Fruit fly (Drosophila melanogaster) whole organism, larva: ENCODE results near the gene DPCoAC.

Source experiments
- noc ChIP-seq: fragments of 200-800 bp; sonication (Bioruptor generic); optimal IDR thresholded peaks from 3 replicates; lab custom pipeline; 2019; ENCODE audit warnings: missing biosample characterization, mild to moderate bottlenecking, missing genetic modification characterization, moderate library complexity

DPCoAC gene

dm6 chr3R:20544952-20545351 lies 12.5 kb downstream of the DPCoAC start:
- TF ChIP-seq noc (tag; lab: Kevin White, UChicago): no peak

- no peak for TF ChIP-seq noc (tag; lab: Kevin White, UChicago)
Measured at dm6 chr3R:20543719-20544118, 13.7 kb downstream of the DPCoAC start.

DNA sequence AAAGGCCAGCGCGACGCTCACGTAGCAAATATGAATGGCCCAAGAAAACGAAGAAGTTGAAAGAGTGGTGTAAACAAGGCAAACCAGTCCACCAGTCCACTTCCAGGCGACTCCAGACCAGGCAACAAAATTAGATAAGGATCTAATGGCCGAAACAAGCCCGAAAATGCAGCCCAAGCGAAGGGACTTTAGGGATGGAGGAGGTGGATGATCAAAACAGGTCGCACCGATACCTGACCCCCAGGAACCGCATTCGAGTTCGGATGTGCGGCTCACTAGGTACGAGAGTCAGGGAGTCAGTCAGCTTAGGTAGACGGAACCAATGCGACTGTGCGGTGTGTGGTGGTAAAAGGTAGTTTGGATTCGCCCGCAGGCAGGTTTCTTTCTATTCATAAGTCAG lies 14.2 kb downstream of the DPCoAC start:
- no peak for TF ChIP-seq noc (tag; lab: Kevin White, UChicago)

dm6 chr3R:20542283-20543144 lies 15.0 kb downstream of the DPCoAC start:
- no peak for TF ChIP-seq noc (tag; lab: Kevin White, UChicago)

DNA sequence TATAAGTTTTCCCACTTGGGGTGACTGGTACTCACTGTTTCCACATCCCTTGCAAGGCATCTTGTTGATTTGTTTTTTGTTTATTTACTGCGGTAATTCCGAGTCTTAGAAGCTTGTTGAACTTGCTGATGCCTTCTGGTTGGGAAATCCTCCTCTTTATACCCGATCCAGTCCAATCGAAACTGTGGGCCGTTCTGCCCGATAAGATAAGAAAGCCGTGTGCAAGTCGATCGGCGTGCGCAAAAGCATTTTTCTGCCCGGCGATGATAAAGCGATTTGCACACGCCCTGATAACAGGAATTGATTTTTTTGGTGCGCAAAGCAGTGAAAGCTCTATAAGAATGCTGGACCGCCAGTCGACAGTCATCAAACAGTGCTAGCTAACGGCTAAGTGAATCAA lies 22.9 kb downstream of the DPCoAC start, which contains the start of the genes MtnE and MtnD:
Gene MtnE (minus strand): TSS at position 130 of the 400 bp plus-strand sequence.
Gene MtnD (plus strand): TSS at position 388 of the 400 bp plus-strand sequence.
- TF ChIP-seq noc (tag; lab: Kevin White, UChicago): no peak

dm6 chr3R:20512368-20512767 lies 45.1 kb downstream of the DPCoAC start, which contains the start of gene MFS9:
Gene MFS9 (minus strand): TSS chr3R:20512468.
- TF ChIP-seq noc (tag; lab: Kevin White, UChicago): no peak

dm6 chr3R:20509377-20509776 lies 48.1 kb downstream of the DPCoAC start:
- TF ChIP-seq noc (tag; lab: Kevin White, UChicago): no peak

- TF ChIP-seq noc (tag; lab: Kevin White, UChicago): no peak
Measured at dm6 chr3R:20504488-20504887, 53.0 kb downstream of the DPCoAC start, which contains the start of gene Or92a. Gene Or92a (plus strand): TSS chr3R:20504788.

DNA sequence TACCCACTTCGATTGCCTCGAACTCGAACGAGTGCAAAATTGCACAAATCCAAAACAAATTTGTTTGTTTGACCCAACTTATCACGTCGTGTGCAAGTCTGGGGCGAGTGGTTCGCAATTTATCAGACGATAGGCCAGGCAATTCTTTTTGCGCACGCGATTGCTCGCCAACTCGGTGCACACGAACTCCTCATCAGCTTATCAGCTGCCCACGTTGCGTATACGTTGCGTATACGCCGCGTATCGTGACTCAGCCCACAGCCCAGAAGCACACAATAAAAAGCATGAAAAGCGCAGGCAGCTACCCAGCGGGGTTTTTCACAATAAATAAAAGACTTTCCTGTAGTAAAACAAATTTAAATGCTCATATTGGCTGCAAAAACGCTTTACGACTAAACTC lies 53.8 kb downstream of the DPCoAC start, which contains the start of gene MtnB:
Gene MtnB (minus strand): TSS at position 101 of the 400 bp plus-strand sequence.
- no peak for TF ChIP-seq noc (tag; lab: Kevin White, UChicago)
